Worm (Caenorhabditis elegans): ENCODE results near the gene R02F2.10.

Gene R02F2.10

ce11 chrIII:5464077-5464476, 14.0 kb upstream of the R02F2.10 start, which contains the start of gene F48E8.2:
F48E8.2 (plus strand) TSS chrIII:5464377.
- no peak for TF ChIP-seq cog-1 (tag; optimal IDR thresholded peaks at IDR 0.05)
- no peak for TF ChIP-seq med-1 (GFP tag; optimal IDR thresholded peaks at IDR 0.05; ENCODE audit: insufficient read depth)

ce11 chrIII:5464850-5465249, 13.3 kb upstream of the R02F2.10 start:
- TF ChIP-seq klf-2 (GFP tag; conservative IDR thresholded peaks at IDR 0.05) (no peak), ztf-23 (GFP tag; IDR thresholded peaks at IDR 0.05) (no peak), T22C8.4 (GFP tag; IDR thresholded peaks at IDR 0.05) (no peak), flt-1 (GFP tag; IDR thresholded peaks at IDR 0.05) (no peak), tab-1 (GFP tag; IDR thresholded peaks at IDR 0.05) (no peak), ztf-29 (GFP tag; IDR thresholded peaks at IDR 0.05) (no peak), cog-1 (tag; optimal IDR thresholded peaks at IDR 0.05) (no peak), med-1 (GFP tag; optimal IDR thresholded peaks at IDR 0.05; ENCODE audit: insufficient read depth) (no peak), ref-1 (GFP tag; conservative IDR thresholded peaks at IDR 0.05) (no peak)

- TF ChIP-seq ref-1 (GFP tag; conservative IDR thresholded peaks at IDR 0.05) (no peak), T22C8.4 (GFP tag; IDR thresholded peaks at IDR 0.05) (no peak), klf-2 (GFP tag; conservative IDR thresholded peaks at IDR 0.05) (no peak), ztf-29 (GFP tag; IDR thresholded peaks at IDR 0.05) (no peak), cog-1 (tag; optimal IDR thresholded peaks at IDR 0.05) (no peak), med-1 (GFP tag; optimal IDR thresholded peaks at IDR 0.05; ENCODE audit: insufficient read depth) (no peak), tab-1 (GFP tag; IDR thresholded peaks at IDR 0.05) (no peak), flt-1 (GFP tag; IDR thresholded peaks at IDR 0.05) (no peak), ztf-23 (GFP tag; IDR thresholded peaks at IDR 0.05) (no peak)
These were observed 9.0 kb upstream of the R02F2.10 start for ce11 chrIII:5469090-5469489.

- TF ChIP-seq ref-1 (GFP tag; conservative IDR thresholded peaks at IDR 0.05) (no peak), cog-1 (tag; optimal IDR thresholded peaks at IDR 0.05) (no peak), flt-1 (GFP tag; IDR thresholded peaks at IDR 0.05) (no peak), klf-2 (GFP tag; conservative IDR thresholded peaks at IDR 0.05) (no peak)
These were observed 5.4 kb upstream of the R02F2.10 start for ce11 chrIII:5472693-5473092.

- TF ChIP-seq ztf-23 (GFP tag; IDR thresholded peaks at IDR 0.05) (no peak), med-1 (GFP tag; optimal IDR thresholded peaks at IDR 0.05; ENCODE audit: insufficient read depth) (no peak), flt-1 (GFP tag; IDR thresholded peaks at IDR 0.05) (no peak)
These were observed 3.9 kb upstream of the R02F2.10 start, which contains the start of gene lon-1 for ce11 chrIII:5474176-5474575. lon-1 (plus strand) TSS chrIII:5474476.

- TF ChIP-seq ztf-23 (GFP tag; IDR thresholded peaks at IDR 0.05) (no peak), ref-1 (GFP tag; conservative IDR thresholded peaks at IDR 0.05) (no peak), T22C8.4 (GFP tag; IDR thresholded peaks at IDR 0.05) (no peak), tab-1 (GFP tag; IDR thresholded peaks at IDR 0.05) (no peak), med-1 (GFP tag; optimal IDR thresholded peaks at IDR 0.05; ENCODE audit: insufficient read depth) (no peak), flt-1 (GFP tag; IDR thresholded peaks at IDR 0.05) (no peak), cog-1 (tag; optimal IDR thresholded peaks at IDR 0.05) (no peak), ztf-29 (GFP tag; IDR thresholded peaks at IDR 0.05) (no peak), klf-2 (GFP tag; conservative IDR thresholded peaks at IDR 0.05) (no peak)
These were observed 785 bp downstream of the R02F2.10 start, which contains the start of the genes R02F2.6 and R02F2.5 for ce11 chrIII:5478824-5479368. R02F2.6 (minus strand) TSS chrIII:5478924. R02F2.5 (plus strand) TSS chrIII:5479318.

ce11 chrIII:5479493-5480167, 1.5 kb downstream of the R02F2.10 start:
- TF ChIP-seq flt-1 (GFP tag; IDR thresholded peaks at IDR 0.05) = no peak
- TF ChIP-seq T22C8.4 (GFP tag; IDR thresholded peaks at IDR 0.05) = peak; percentile 74

ce11 chrIII:5483738-5484315, 5.7 kb downstream of the R02F2.10 start, which contains the start of the genes R02F2.7 and R02F2.4:
R02F2.7 (minus strand) TSS chrIII:5483773.
R02F2.4 (plus strand) TSS chrIII:5484289.
- TF ChIP-seq ref-1 (GFP tag; conservative IDR thresholded peaks at IDR 0.05) = no peak
- no peak for TF ChIP-seq T22C8.4 (GFP tag; IDR thresholded peaks at IDR 0.05)
- no peak for TF ChIP-seq tab-1 (GFP tag; IDR thresholded peaks at IDR 0.05)
- TF ChIP-seq ztf-29 (GFP tag; IDR thresholded peaks at IDR 0.05) = no peak
- no peak for TF ChIP-seq flt-1 (GFP tag; IDR thresholded peaks at IDR 0.05)
- TF ChIP-seq med-1 (GFP tag; optimal IDR thresholded peaks at IDR 0.05; ENCODE audit: insufficient read depth) = no peak
- no peak for TF ChIP-seq klf-2 (GFP tag; conservative IDR thresholded peaks at IDR 0.05)
- TF ChIP-seq ztf-23 (GFP tag; IDR thresholded peaks at IDR 0.05) = no peak
- TF ChIP-seq cog-1 (tag; optimal IDR thresholded peaks at IDR 0.05) = no peak

- TF ChIP-seq med-1 (GFP tag; optimal IDR thresholded peaks at IDR 0.05; ENCODE audit: insufficient read depth) = no peak
- TF ChIP-seq klf-2 (GFP tag; conservative IDR thresholded peaks at IDR 0.05) = no peak
- TF ChIP-seq ref-1 (GFP tag; conservative IDR thresholded peaks at IDR 0.05) = no peak
- TF ChIP-seq flt-1 (GFP tag; IDR thresholded peaks at IDR 0.05) = no peak
- no peak for TF ChIP-seq T22C8.4 (GFP tag; IDR thresholded peaks at IDR 0.05)
- no peak for TF ChIP-seq tab-1 (GFP tag; IDR thresholded peaks at IDR 0.05)
- no peak for TF ChIP-seq ztf-29 (GFP tag; IDR thresholded peaks at IDR 0.05)
- TF ChIP-seq ztf-23 (GFP tag; IDR thresholded peaks at IDR 0.05) = no peak
- no peak for TF ChIP-seq cog-1 (tag; optimal IDR thresholded peaks at IDR 0.05)
These were observed 8.2 kb downstream of the R02F2.10 start for ce11 chrIII:5486345-5486744.

ce11 chrIII:5487087-5487603, 9.0 kb downstream of the R02F2.10 start, which contains the start of gene osg-1:
osg-1 (plus strand) TSS chrIII:5487553.
- TF ChIP-seq cog-1 (tag; optimal IDR thresholded peaks at IDR 0.05) (no peak), tab-1 (GFP tag; IDR thresholded peaks at IDR 0.05) (no peak), ztf-29 (GFP tag; IDR thresholded peaks at IDR 0.05) (no peak), ztf-23 (GFP tag; IDR thresholded peaks at IDR 0.05) (no peak), T22C8.4 (GFP tag; IDR thresholded peaks at IDR 0.05) (no peak), flt-1 (GFP tag; IDR thresholded peaks at IDR 0.05) (no peak), med-1 (GFP tag; optimal IDR thresholded peaks at IDR 0.05; ENCODE audit: insufficient read depth) (no peak), klf-2 (GFP tag; conservative IDR thresholded peaks at IDR 0.05) (no peak), ref-1 (GFP tag; conservative IDR thresholded peaks at IDR 0.05) (no peak)
